Worm (Caenorhabditis elegans) whole organism, L1 larva: ENCODE results near the gene srh-4.

Source experiments
- ama-1 ChIP-seq: fragments of 150-350 bp; optimal IDR thresholded peaks from 2 replicates; lab custom pipeline; 2014
- pqm-1 ChIP-seq: sonication (generic microtip); optimal IDR thresholded peaks from 3 replicates; lab custom pipeline; 2017; ENCODE audit warnings: missing biosample characterization, missing genetic modification characterization

DNA sequence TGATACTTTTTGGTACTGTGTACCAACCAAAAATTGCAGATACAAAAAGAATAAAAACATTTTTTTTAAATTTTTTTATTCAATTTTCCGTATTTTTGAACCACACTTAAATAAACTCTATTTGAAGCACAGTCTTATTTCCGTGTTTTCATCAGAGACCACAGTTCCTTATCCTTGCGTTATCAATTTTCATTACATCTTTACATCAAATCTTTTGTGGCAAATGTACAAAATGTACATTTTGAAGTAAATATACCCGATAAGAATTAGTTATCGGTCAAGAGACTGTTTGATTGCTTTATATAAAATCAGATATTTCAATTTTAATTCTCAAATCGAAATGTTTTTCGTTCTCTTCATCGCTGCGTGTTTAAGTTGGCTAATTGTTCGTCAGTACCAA is 12.0 kb downstream of the srh-4 start, which contains the start of gene cyp-35A3:
- TF ChIP-seq pqm-1 (tag; lab: Kevin White, UChicago) (no peak), ama-1 (lab: Kevin White, UChicago) (no peak)
